Fruit fly (Drosophila melanogaster) whole organism, embryonic: Measurements from ENCODE around the gene Hexim.

Source experiments
- Awh ChIP-seq: fragments of 200-800 bp; sonication (Bioruptor generic); IDR thresholded peaks from 2 replicates; pipeline ENCODE4, ENCODE4 v1.3.6; 2022; ENCODE audit warnings: missing biosample characterization, missing genetic modification characterization
- B-H2 ChIP-seq: fragments of 200-800 bp; sonication (Bioruptor generic); optimal IDR thresholded peaks from 2 replicates; lab custom pipeline; 2018; ENCODE audit warnings: missing biosample characterization, mild to moderate bottlenecking, missing genetic modification characterization
- CG10267 ChIP-seq: fragments of 200-800 bp; sonication (Bioruptor generic); optimal IDR thresholded peaks from 2 replicates; lab custom pipeline; 2018; ENCODE audit warnings: missing biosample characterization, mild to moderate bottlenecking, missing genetic modification characterization, moderate library complexity
- CG10431 ChIP-seq: fragments of 200-800 bp; sonication (Bioruptor generic); optimal IDR thresholded peaks from 3 replicates; lab custom pipeline; 2018; ENCODE audit warnings: missing biosample characterization, mild to moderate bottlenecking, missing genetic modification characterization
- CG10543 ChIP-seq: fragments of 200-800 bp; sonication (Bioruptor generic); optimal IDR thresholded peaks from 3 replicates; lab custom pipeline; 2017; ENCODE audit warnings: missing biosample characterization, mild to moderate bottlenecking, missing genetic modification characterization, moderate library complexity
- CG12769 ChIP-seq: fragments of 200-800 bp; sonication (Bioruptor generic); optimal IDR thresholded peaks from 2 replicates; lab custom pipeline; 2019; ENCODE audit warnings: missing biosample characterization, mild to moderate bottlenecking, missing genetic modification characterization, moderate library complexity
- CG13624 ChIP-seq: fragments of 200-800 bp; sonication (Bioruptor generic); optimal IDR thresholded peaks from 2 replicates; lab custom pipeline; 2016; ENCODE audit warnings: missing biosample characterization, missing genetic modification characterization
- CG1603 ChIP-seq: fragments of 200-800 bp; sonication (Bioruptor generic); optimal IDR thresholded peaks from 2 replicates; lab custom pipeline; 2019; ENCODE audit warnings: missing biosample characterization, mild to moderate bottlenecking, missing genetic modification characterization, moderate library complexity
- CG17912 ChIP-seq: fragments of 200-800 bp; sonication (Bioruptor generic); optimal IDR thresholded peaks from 2 replicates; lab custom pipeline; 2018; ENCODE audit warnings: missing biosample characterization, mild to moderate bottlenecking, missing genetic modification characterization
- CG1832 ChIP-seq: fragments of 200-800 bp; sonication (Bioruptor generic); optimal IDR thresholded peaks from 2 replicates; lab custom pipeline; 2017; ENCODE audit warnings: missing biosample characterization, mild to moderate bottlenecking, missing genetic modification characterization, inconsistent platforms
- CG2678 ChIP-seq: fragments of 200-800 bp; sonication (Bioruptor generic); optimal IDR thresholded peaks from 3 replicates; lab custom pipeline; 2019; ENCODE audit warnings: missing biosample characterization, mild to moderate bottlenecking, missing genetic modification characterization, moderate library complexity
- CG33557 ChIP-seq: fragments of 200-800 bp; sonication (Bioruptor generic); optimal IDR thresholded peaks from 2 replicates; lab custom pipeline; 2019; ENCODE audit warnings: missing biosample characterization, mild to moderate bottlenecking, missing genetic modification characterization, moderate library complexity
- CG34224 ChIP-seq: fragments of 200-800 bp; sonication (Bioruptor generic); IDR thresholded peaks from 3 replicates; pipeline ENCODE4 v1.3.6; 2022; ENCODE audit warnings: missing biosample characterization, missing genetic modification characterization; ENCODE audit not compliant: partially characterized antibody
- CG9727 ChIP-seq: fragments of 200-800 bp; sonication (Bioruptor generic); optimal IDR thresholded peaks from 3 replicates; lab custom pipeline; 2017; ENCODE audit warnings: missing biosample characterization, mild to moderate bottlenecking, missing genetic modification characterization
- CG9932 ChIP-seq: fragments of 200-800 bp; sonication (Bioruptor generic); IDR thresholded peaks from 2 replicates; pipeline ENCODE4 v1.3.6; 2022; ENCODE audit warnings: missing biosample characterization, missing genetic modification characterization
- D19B ChIP-seq: fragments of 200-800 bp; sonication (Bioruptor generic); optimal IDR thresholded peaks from 2 replicates; lab custom pipeline; 2017; ENCODE audit warnings: missing biosample characterization, mild to moderate bottlenecking, missing genetic modification characterization
- Dip3 ChIP-seq: fragments of 200-800 bp; sonication (Bioruptor generic); optimal IDR thresholded peaks from 3 replicates; lab custom pipeline; 2016; ENCODE audit warnings: missing biosample characterization, missing genetic modification characterization
- Fer3 ChIP-seq: fragments of 200-800 bp; sonication (Bioruptor generic); optimal IDR thresholded peaks from 2 replicates; lab custom pipeline; 2018; ENCODE audit warnings: missing biosample characterization, mild to moderate bottlenecking, missing genetic modification characterization, moderate library complexity
- HHEX ChIP-seq: fragments of 200-800 bp; sonication (Bioruptor generic); optimal IDR thresholded peaks from 3 replicates; lab custom pipeline; 2017; ENCODE audit warnings: missing biosample characterization, mild to moderate bottlenecking, missing genetic modification characterization, missing genetic modification reagents
- Hr3 ChIP-seq: fragments of 200-800 bp; sonication (Bioruptor generic); optimal IDR thresholded peaks from 3 replicates; lab custom pipeline; 2016; ENCODE audit warnings: missing biosample characterization, missing genetic modification characterization
- Hr78 ChIP-seq, 2 experiments: fragments of 200-800 bp in 1 of 2; fragments of >200 bp in 1 of 2; sonication (Bioruptor generic) in 1 of 2; optimal IDR thresholded peaks; 2 replicates each; lab custom pipeline; 2017 to 2019; ENCODE audit warnings: missing biosample characterization in 2 of 2, missing genetic modification characterization in 2 of 2, mild to moderate bottlenecking in 1 of 2, moderate library complexity in 1 of 2
- Lhr ChIP-seq: fragments of 200-800 bp; sonication (Bioruptor generic); optimal IDR thresholded peaks from 3 replicates; lab custom pipeline; 2017; ENCODE audit warnings: mild to moderate bottlenecking, missing biosample characterization, missing genetic modification reagents, missing genetic modification characterization
- NC2α ChIP-seq: fragments of 200-800 bp; sonication (Bioruptor generic); optimal IDR thresholded peaks from 2 replicates; lab custom pipeline; 2016; ENCODE audit warnings: missing biosample characterization, missing genetic modification characterization
- Sry-δ ChIP-seq: fragments of 200-800 bp; sonication (Bioruptor generic); optimal IDR thresholded peaks from 2 replicates; lab custom pipeline; 2016; ENCODE audit warnings: missing biosample characterization, missing genetic modification characterization
- Taf1 ChIP-seq: fragments of 200-800 bp; sonication (Bioruptor generic); IDR thresholded peaks from 2 replicates; pipeline ENCODE4 v1.3.6; 2022; ENCODE audit warnings: missing biosample characterization, missing genetic modification characterization
- Vsx1 ChIP-seq: fragments of 200-800 bp; sonication (Bioruptor generic); optimal IDR thresholded peaks from 2 replicates; lab custom pipeline; 2017; ENCODE audit warnings: missing biosample characterization, mild to moderate bottlenecking, missing genetic modification characterization, missing genetic modification reagents
- Xrp1 ChIP-seq: fragments of 200-800 bp; sonication (Bioruptor generic); IDR thresholded peaks from 2 replicates; pipeline ENCODE4 v1.3.6; 2022; ENCODE audit warnings: missing biosample characterization, missing genetic modification characterization
- amos ChIP-seq: fragments of 200-800 bp; sonication (Bioruptor generic); IDR thresholded peaks from 2 replicates; pipeline ENCODE4 v1.3.6; 2022; ENCODE audit warnings: missing biosample characterization, missing genetic modification characterization; ENCODE audit not compliant: partially characterized antibody
- chinmo ChIP-seq: fragments of 200-800 bp; sonication (Bioruptor generic); IDR thresholded peaks from 4 replicates; pipeline ENCODE4 v1.3.6; 2022; ENCODE audit warnings: missing biosample characterization, missing genetic modification characterization; ENCODE audit not compliant: partially characterized antibody
- corto ChIP-seq: fragments of 200-800 bp; sonication (Bioruptor generic); optimal IDR thresholded peaks from 2 replicates; lab custom pipeline; 2016; ENCODE audit warnings: missing biosample characterization, mild to moderate bottlenecking, missing genetic modification characterization, moderate library complexity
- da ChIP-seq: fragments of 200-800 bp; sonication (Bioruptor generic); optimal IDR thresholded peaks from 2 replicates; lab custom pipeline; 2016; ENCODE audit warnings: missing biosample characterization, missing genetic modification characterization
- dan ChIP-seq: fragments of 200-800 bp; sonication (Bioruptor generic); IDR thresholded peaks from 2 replicates; pipeline ENCODE4 v1.3.6; 2022; ENCODE audit warnings: missing biosample characterization, missing genetic modification characterization
- ems ChIP-seq: fragments of 200-800 bp; sonication (Bioruptor generic); optimal IDR thresholded peaks from 3 replicates; lab custom pipeline; 2016; ENCODE audit warnings: missing biosample characterization, missing genetic modification characterization
- gsb-n ChIP-seq: fragments of 200-800 bp; sonication (Bioruptor generic); optimal IDR thresholded peaks from 3 replicates; lab custom pipeline; 2018; ENCODE audit warnings: missing biosample characterization, mild to moderate bottlenecking, missing genetic modification characterization
- hb ChIP-seq: fragments of 200-800 bp; sonication (Bioruptor generic); IDR thresholded peaks from 3 replicates; pipeline ENCODE4 v1.3.6; 2022; ENCODE audit warnings: missing biosample characterization, missing genetic modification characterization; ENCODE audit not compliant: partially characterized antibody
- her ChIP-seq: fragments of 200-800 bp; sonication (Bioruptor generic); optimal IDR thresholded peaks from 2 replicates; lab custom pipeline; 2016; ENCODE audit warnings: missing biosample characterization, missing genetic modification characterization
- mld ChIP-seq: fragments of 200-800 bp; sonication (Bioruptor generic); IDR thresholded peaks from 3 replicates; pipeline ENCODE4 v1.3.6; 2022; ENCODE audit warnings: missing biosample characterization, missing genetic modification characterization; ENCODE audit not compliant: partially characterized antibody
- nom ChIP-seq: fragments of 200-800 bp; sonication (Bioruptor generic); optimal IDR thresholded peaks from 2 replicates; lab custom pipeline; 2017; ENCODE audit warnings: missing biosample characterization, missing genetic modification characterization, mild to moderate bottlenecking, moderate library complexity, missing genetic modification reagents
- prd ChIP-seq, 3 experiments: fragments of >200 bp in 2 of 3; fragments of 200-800 bp in 1 of 3; sonication (Bioruptor generic) in 1 of 3; optimal IDR thresholded peaks in 2 of 3; IDR thresholded peaks in 1 of 3; 2 replicates in 2 of 3; 3 replicates in 1 of 3; pipeline versions ENCODE4 v1.3.6 to Lab custom; 2017 to 2022; ENCODE audit warnings: missing biosample characterization in 1 of 3, missing genetic modification characterization in 1 of 3
- repo ChIP-seq: fragments of 200-800 bp; sonication (Bioruptor generic); optimal IDR thresholded peaks from 2 replicates; lab custom pipeline; 2016; ENCODE audit warnings: missing biosample characterization, missing genetic modification characterization
- salm ChIP-seq: fragments of 200-800 bp; sonication (Bioruptor generic); optimal IDR thresholded peaks from 2 replicates; lab custom pipeline; 2018; ENCODE audit warnings: missing biosample characterization, mild to moderate bottlenecking, missing genetic modification characterization
- slbo ChIP-seq: fragments of 200-800 bp; sonication (Bioruptor generic); IDR thresholded peaks from 2 replicates; pipeline ENCODE4 v1.3.6; 2022; ENCODE audit warnings: missing biosample characterization, missing genetic modification characterization
- tap ChIP-seq: fragments of 200-800 bp; optimal IDR thresholded peaks from 3 replicates; lab custom pipeline; 2019; ENCODE audit warnings: missing biosample characterization, mild to moderate bottlenecking, missing genetic modification characterization, moderate library complexity
- tna ChIP-seq: fragments of 200-800 bp; sonication (Bioruptor generic); IDR thresholded peaks from 2 replicates; pipeline ENCODE4 v1.3.6; 2022; ENCODE audit warnings: missing biosample characterization, missing genetic modification characterization; ENCODE audit not compliant: partially characterized antibody
- toy ChIP-seq: fragments of 200-800 bp; sonication (Bioruptor generic); IDR thresholded peaks from 2 replicates; pipeline ENCODE4 v1.3.6; 2022; ENCODE audit warnings: missing biosample characterization, missing genetic modification characterization
- trh ChIP-seq: fragments of 200-800 bp; sonication (Bioruptor generic); optimal IDR thresholded peaks from 2 replicates; lab custom pipeline; 2016; ENCODE audit warnings: missing biosample characterization, missing genetic modification characterization
- ttk ChIP-seq: fragments of 200-800 bp; sonication (Bioruptor generic); IDR thresholded peaks from 2 replicates; pipeline ENCODE4 v2.1.2; 2022; ENCODE audit warnings: missing biosample characterization, missing genetic modification characterization
- wor ChIP-seq: fragments of 200-800 bp; sonication (Bioruptor generic); IDR thresholded peaks from 2 replicates; pipeline ENCODE4 v1.3.6; 2022; ENCODE audit warnings: missing biosample characterization, missing genetic modification characterization
- zfh1 ChIP-seq: fragments of 200-800 bp; sonication (Bioruptor generic); IDR thresholded peaks from 3 replicates; pipeline ENCODE4 v1.3.6; 2022; ENCODE audit warnings: missing biosample characterization, missing genetic modification characterization

Gene Hexim

DNA sequence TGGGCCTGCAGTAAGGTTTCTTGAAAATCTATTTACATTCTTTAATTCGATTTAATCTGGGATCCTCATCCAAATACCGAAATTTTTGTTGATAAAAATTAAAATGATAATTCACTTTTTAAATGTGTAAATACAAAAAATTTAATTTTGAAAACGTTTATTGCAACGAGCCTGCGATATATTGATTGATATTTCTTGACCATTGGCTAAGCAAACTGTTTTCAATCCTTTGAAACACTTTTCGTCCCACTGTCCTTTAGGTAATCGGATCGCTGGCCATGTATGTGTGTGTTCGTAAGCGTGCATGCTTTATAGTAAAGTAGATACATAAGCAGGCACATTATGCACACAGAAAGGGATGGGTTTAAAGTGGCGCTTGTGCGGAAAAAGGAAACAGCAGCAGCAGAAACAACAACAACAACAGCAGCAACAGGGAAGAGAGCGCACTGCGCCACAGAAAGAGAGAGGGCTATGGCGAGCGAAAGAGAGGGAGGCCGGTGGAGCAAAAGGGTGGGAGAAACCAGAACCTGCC lies 35.1 kb upstream of the Hexim start (continued):
- TF ChIP-seq slbo (GFP tag; lab: Robert Waterston, UW) (no peak), Hr78 (GFP tag; optimal IDR thresholded peaks at IDR 0.05; lab: Kevin White, UChicago) (no peak), tna (no peak), mld (GFP tag; lab: Robert Waterston, UW) (0 out of 3 replicates have a peak, but pooled peaks have one; percentile 3), CG33557 (peak; percentile 64), NC2α (GFP tag; lab: Kevin White, UChicago) (no peak), Dip3 (no peak), CG10267 (tag; lab: Kevin White, UChicago) (peak; percentile 17), repo (GFP tag; lab: Kevin White, UChicago) (no peak), zfh1 (GFP tag; lab: Robert Waterston, UW) (peak; percentile 55; the same call in 2 of the 3 replicates), trh (peak; percentile 11), B-H2 (GFP tag; lab: Kevin White, UChicago) (no peak), gsb-n (tag; lab: Kevin White, UChicago) (peak; percentile 74), D19B (GFP tag; lab: Kevin White, UChicago) (no peak), nom (GFP tag; lab: Kevin White, UChicago) (peak; percentile 65), prd (optimal IDR thresholded peaks at IDR 0.05; lab: Kevin White, UChicago) (no peak), prd (GFP tag; IDR thresholded peaks at IDR 0.05; lab: Robert Waterston, UW) (peak; percentile 53; the same call in 2 of the 3 replicates), Hr3 (GFP tag; lab: Kevin White, UChicago) (peak; percentile 53), Awh (GFP tag; lab: Robert Waterston, UW) (0 out of 2 replicates have a peak, but pooled peaks have one; percentile 19), amos (GFP tag; lab: Robert Waterston, UW) (no peak), chinmo (peak; percentile 42; the same call in 1 of the 4 replicates), her (GFP tag; lab: Kevin White, UChicago) (no peak), Xrp1 (GFP tag; lab: Robert Waterston, UW) (peak; percentile 75), Lhr (GFP tag; lab: Kevin White, UChicago) (no peak), CG1832 (GFP tag; lab: Kevin White, UChicago) (peak; percentile 82), CG1603 (tag; lab: Kevin White, UChicago) (peak; percentile 28), toy (GFP tag; lab: Robert Waterston, UW) (no peak), CG17912 (GFP tag; lab: Kevin White, UChicago) (no peak), CG10431 (GFP tag; lab: Kevin White, UChicago) (peak; percentile 45), da (GFP tag; lab: Kevin White, UChicago) (no peak), HHEX (GFP tag; lab: Kevin White, UChicago) (no peak), Taf1 (GFP tag; lab: Robert Waterston, UW) (no peak), CG10543 (no peak), ems (GFP tag; lab: Kevin White, UChicago) (peak; percentile 63), CG13624 (GFP tag; lab: Kevin White, UChicago) (no peak), salm (tag; lab: Kevin White, UChicago) (no peak), CG12769 (tag; lab: Kevin White, UChicago) (no peak), wor (GFP tag; lab: Robert Waterston, UW) (no peak), Vsx1 (GFP tag; lab: Kevin White, UChicago) (peak; percentile 15), Sry-δ (GFP tag; lab: Kevin White, UChicago) (no peak), tap (tag; lab: Kevin White, UChicago) (no peak), hb (GFP tag; lab: Robert Waterston, UW) (no peak), CG9727 (peak; percentile 70), CG9932 (no peak), corto (no peak), dan (GFP tag; lab: Robert Waterston, UW) (no peak), CG2678 (tag; lab: Kevin White, UChicago) (no peak), CG34224 (GFP tag; lab: Robert Waterston, UW) (no peak), Fer3 (tag; lab: Kevin White, UChicago) (no peak), ttk (GFP tag; lab: Robert Waterston, UW) (no peak)
